Worm (Caenorhabditis elegans) whole organism, early embryonic: Measurements from ENCODE around the gene snf-11.

Experiments used
- B0310.2 ChIP-seq: sonication (generic microtip); optimal IDR thresholded peaks from 2 replicates; lab custom pipeline; 2016; ENCODE audit warnings: mild to moderate bottlenecking, missing genetic modification characterization, missing compliant biosample characterization
- ama-1 ChIP-seq: fragments of 150-350 bp; optimal IDR thresholded peaks from 2 replicates; lab custom pipeline; 2014
- ceh-13 ChIP-seq: fragments of 200-800 bp; sonication (Bioruptor generic); optimal IDR thresholded peaks from 2 replicates; lab custom pipeline; 2018; ENCODE audit warnings: mild to moderate bottlenecking, missing genetic modification characterization, missing compliant biosample characterization
- hmg-4 ChIP-seq: fragments of 200-800 bp; sonication (Bioruptor generic); optimal IDR thresholded peaks from 2 replicates; lab custom pipeline; 2018; ENCODE audit warnings: mild to moderate bottlenecking, missing genetic modification characterization, missing compliant biosample characterization
- hnd-1 ChIP-seq: sonication (generic microtip); optimal IDR thresholded peaks from 2 replicates; lab custom pipeline; 2016; ENCODE audit warnings: missing genetic modification characterization, missing compliant biosample characterization
- scrt-1 ChIP-seq: fragments of 200-800 bp; sonication (Bioruptor generic); IDR thresholded peaks from 2 replicates; pipeline ENCODE4 v1.3.6; 2022; ENCODE audit warnings: missing genetic modification characterization, missing compliant biosample characterization

- TF ChIP-seq hnd-1 = no peak
- TF ChIP-seq B0310.2 (tag; lab: Kevin White, UChicago) = no peak
- TF ChIP-seq hmg-4 = no peak
- no peak for TF ChIP-seq scrt-1 (GFP tag; lab: Robert Waterston, UW)
- TF ChIP-seq ama-1 (lab: Kevin White, UChicago) = no peak
- no peak for TF ChIP-seq ceh-13
Observed at ce11 chrV:11326914-11327367, 18.7 kb upstream of the snf-11 start, which contains the start of gene tmed-10.
